Fruit fly (Drosophila melanogaster) whole organism, embryonic: ENCODE data around the gene CheB38c.
A peak's percentile ranks its signal among the peaks of the same experiment; 100 is the strongest.

Experiments used
- Blimp-1 ChIP-seq: fragments of 200-800 bp; sonication (Bioruptor generic); optimal IDR thresholded peaks from 3 replicates; lab custom pipeline; 2018; ENCODE audit warnings: missing biosample characterization, missing genetic modification characterization, mild to moderate bottlenecking, moderate library complexity, missing genetic modification reagents
- CG10147 ChIP-seq: fragments of 200-800 bp; sonication (Bioruptor generic); optimal IDR thresholded peaks from 2 replicates; lab custom pipeline; 2019; ENCODE audit warnings: missing biosample characterization, mild to moderate bottlenecking, missing genetic modification characterization, moderate library complexity
- CG10321 ChIP-seq: fragments of 200-800 bp; sonication (Bioruptor generic); IDR thresholded peaks from 2 replicates; pipeline ENCODE4 v1.3.6; 2022; ENCODE audit warnings: missing biosample characterization, missing genetic modification characterization
- CG12942 ChIP-seq: fragments of 200-800 bp; sonication (Bioruptor generic); optimal IDR thresholded peaks from 3 replicates; lab custom pipeline; 2016; ENCODE audit warnings: missing biosample characterization, missing genetic modification characterization
- CG1529 ChIP-seq: fragments of 200-800 bp; sonication (Bioruptor generic); optimal IDR thresholded peaks from 3 replicates; lab custom pipeline; 2018; ENCODE audit warnings: missing biosample characterization, missing genetic modification characterization
- CG1603 ChIP-seq: fragments of 200-800 bp; sonication (Bioruptor generic); optimal IDR thresholded peaks from 2 replicates; lab custom pipeline; 2019; ENCODE audit warnings: missing biosample characterization, mild to moderate bottlenecking, missing genetic modification characterization, moderate library complexity
- CG17912 ChIP-seq: fragments of 200-800 bp; sonication (Bioruptor generic); optimal IDR thresholded peaks from 2 replicates; lab custom pipeline; 2018; ENCODE audit warnings: missing biosample characterization, mild to moderate bottlenecking, missing genetic modification characterization
- CG1832 ChIP-seq: fragments of 200-800 bp; sonication (Bioruptor generic); optimal IDR thresholded peaks from 2 replicates; lab custom pipeline; 2017; ENCODE audit warnings: missing biosample characterization, mild to moderate bottlenecking, missing genetic modification characterization, inconsistent platforms
- CG2129 ChIP-seq: fragments of 200-800 bp; sonication (Bioruptor generic); IDR thresholded peaks from 2 replicates; pipeline ENCODE4 v1.3.6; 2022; ENCODE audit warnings: missing biosample characterization, missing genetic modification characterization; ENCODE audit not compliant: partially characterized antibody
- CG2202 ChIP-seq: fragments of 200-800 bp; sonication (Bioruptor generic); optimal IDR thresholded peaks from 2 replicates; lab custom pipeline; 2018; ENCODE audit warnings: missing biosample characterization, mild to moderate bottlenecking, missing genetic modification characterization
- CG3407 ChIP-seq: fragments of 200-800 bp; sonication (Bioruptor generic); optimal IDR thresholded peaks from 2 replicates; lab custom pipeline; 2018; ENCODE audit warnings: missing biosample characterization, mild to moderate bottlenecking, missing genetic modification characterization
- CG5953 ChIP-seq: fragments of 200-800 bp; sonication (Bioruptor generic); IDR thresholded peaks from 2 replicates; pipeline ENCODE4 v1.3.6; 2022; ENCODE audit warnings: missing biosample characterization, missing genetic modification characterization
- CG7963 ChIP-seq: fragments of 200-800 bp; sonication (Bioruptor generic); IDR thresholded peaks from 3 replicates; pipeline ENCODE4 v1.3.6; 2022; ENCODE audit warnings: missing biosample characterization, missing genetic modification characterization; ENCODE audit not compliant: partially characterized antibody
- CG8281 ChIP-seq: fragments of 200-800 bp; sonication (Bioruptor generic); optimal IDR thresholded peaks from 2 replicates; lab custom pipeline; 2018; ENCODE audit warnings: missing biosample characterization, mild to moderate bottlenecking, missing genetic modification characterization, moderate library complexity
- CG8359 ChIP-seq: fragments of 200-800 bp; sonication (Bioruptor generic); optimal IDR thresholded peaks from 2 replicates; lab custom pipeline; 2017; ENCODE audit warnings: missing biosample characterization, mild to moderate bottlenecking, missing genetic modification characterization, borderline replicate concordance
- CG9797 ChIP-seq: fragments of 200-800 bp; sonication (Bioruptor generic); optimal IDR thresholded peaks from 3 replicates; lab custom pipeline; 2018; ENCODE audit warnings: missing biosample characterization, mild to moderate bottlenecking, missing genetic modification characterization
- Max ChIP-seq: fragments of 200-800 bp; sonication (Bioruptor generic); optimal IDR thresholded peaks from 2 replicates; lab custom pipeline; 2016; ENCODE audit warnings: missing biosample characterization, mild to moderate bottlenecking, missing genetic modification characterization
- NC2β ChIP-seq: fragments of 200-800 bp; sonication (Bioruptor generic); optimal IDR thresholded peaks from 2 replicates; lab custom pipeline; 2016; ENCODE audit warnings: missing biosample characterization, missing genetic modification characterization
- Oli ChIP-seq: fragments of 200-800 bp; sonication (Bioruptor generic); optimal IDR thresholded peaks from 2 replicates; lab custom pipeline; 2018; ENCODE audit warnings: missing biosample characterization, mild to moderate bottlenecking, missing genetic modification characterization, moderate library complexity
- Six4 ChIP-seq: fragments of 200-800 bp; sonication (Bioruptor generic); optimal IDR thresholded peaks from 2 replicates; lab custom pipeline; 2016; ENCODE audit warnings: missing biosample characterization, missing genetic modification characterization
- bab2 ChIP-seq: fragments of 200-800 bp; sonication (Bioruptor generic); optimal IDR thresholded peaks from 2 replicates; lab custom pipeline; 2016; ENCODE audit warnings: missing biosample characterization, missing genetic modification characterization
- cato ChIP-seq: fragments of 200-800 bp; sonication (Bioruptor generic); optimal IDR thresholded peaks from 2 replicates; lab custom pipeline; 2016; ENCODE audit warnings: missing biosample characterization, missing genetic modification characterization, borderline replicate concordance
- chinmo ChIP-seq: fragments of 200-800 bp; sonication (Bioruptor generic); IDR thresholded peaks from 4 replicates; pipeline ENCODE4 v1.3.6; 2022; ENCODE audit warnings: missing biosample characterization, missing genetic modification characterization; ENCODE audit not compliant: partially characterized antibody
- en ChIP-seq: fragments of 200-800 bp; sonication (Bioruptor generic); optimal IDR thresholded peaks from 2 replicates; lab custom pipeline; 2016; ENCODE audit warnings: missing biosample characterization, missing genetic modification characterization
- gcm2 ChIP-seq: fragments of 200-800 bp; sonication (Bioruptor generic); optimal IDR thresholded peaks from 2 replicates; lab custom pipeline; 2016; ENCODE audit warnings: missing biosample characterization, missing genetic modification characterization
- gt ChIP-seq: fragments of 200-800 bp; sonication (Bioruptor generic); IDR thresholded peaks from 2 replicates; pipeline ENCODE4 v1.3.6; 2022; ENCODE audit warnings: missing biosample characterization, missing genetic modification characterization
- kay ChIP-seq: fragments of 200-800 bp; sonication (Bioruptor generic); optimal IDR thresholded peaks from 2 replicates; lab custom pipeline; 2016; ENCODE audit warnings: missing biosample characterization, missing genetic modification characterization
- lmd ChIP-seq: fragments of 200-800 bp; sonication (Bioruptor generic); IDR thresholded peaks from 2 replicates; pipeline ENCODE4 v1.3.6; 2022; ENCODE audit warnings: missing biosample characterization, missing genetic modification characterization
- maf-S ChIP-seq: fragments of 200-800 bp; sonication (Bioruptor generic); optimal IDR thresholded peaks from 2 replicates; lab custom pipeline; 2016; ENCODE audit warnings: missing biosample characterization, missing genetic modification characterization
- mam ChIP-seq: fragments of 200-800 bp; sonication (Bioruptor generic); optimal IDR thresholded peaks from 3 replicates; lab custom pipeline; 2016; ENCODE audit warnings: missing biosample characterization, missing genetic modification characterization
- nom ChIP-seq: fragments of 200-800 bp; sonication (Bioruptor generic); optimal IDR thresholded peaks from 2 replicates; lab custom pipeline; 2017; ENCODE audit warnings: missing biosample characterization, missing genetic modification characterization, mild to moderate bottlenecking, moderate library complexity, missing genetic modification reagents
- pan ChIP-seq, 4 experiments: fragments of >200 bp in 3 of 4; fragments of 200-800 bp in 1 of 4; sonication (Bioruptor generic) in 1 of 4; optimal IDR thresholded peaks in 3 of 4; IDR thresholded peaks in 1 of 4; 2 replicates each; pipeline versions ENCODE4 v1.3.6 to Lab custom; 2017 to 2022; ENCODE audit warnings: missing biosample characterization in 2 of 4, missing genetic modification characterization in 2 of 4, mixed read lengths in 1 of 4
- prd ChIP-seq, 3 experiments: fragments of >200 bp in 2 of 3; fragments of 200-800 bp in 1 of 3; sonication (Bioruptor generic) in 1 of 3; optimal IDR thresholded peaks in 2 of 3; IDR thresholded peaks in 1 of 3; 2 replicates in 2 of 3; 3 replicates in 1 of 3; pipeline versions ENCODE4 v1.3.6 to Lab custom; 2017 to 2022; ENCODE audit warnings: missing biosample characterization in 1 of 3, missing genetic modification characterization in 1 of 3
- rib ChIP-seq: fragments of 200-800 bp; sonication (Bioruptor generic); IDR thresholded peaks from 2 replicates; pipeline ENCODE4 v1.3.6; 2022; ENCODE audit warnings: missing biosample characterization, missing genetic modification characterization
- salm ChIP-seq: fragments of 200-800 bp; sonication (Bioruptor generic); optimal IDR thresholded peaks from 2 replicates; lab custom pipeline; 2018; ENCODE audit warnings: missing biosample characterization, mild to moderate bottlenecking, missing genetic modification characterization
- sd ChIP-seq: fragments of 200-800 bp; sonication (Bioruptor generic); optimal IDR thresholded peaks from 3 replicates; lab custom pipeline; 2018; ENCODE audit warnings: missing biosample characterization, mild to moderate bottlenecking, missing genetic modification characterization, moderate library complexity
- sens ChIP-seq: fragments of 200-800 bp; sonication (Bioruptor generic); peaks from one replicate; lab custom pipeline; 2016; ENCODE audit warnings: missing biosample characterization, missing genetic modification characterization
- sna ChIP-seq: fragments of 200-800 bp; sonication (Bioruptor generic); IDR thresholded peaks from 2 replicates; pipeline ENCODE4 v1.3.6; 2022; ENCODE audit warnings: missing biosample characterization, missing genetic modification characterization; ENCODE audit not compliant: partially characterized antibody
- so ChIP-seq: fragments of 200-800 bp; sonication (Bioruptor generic); IDR thresholded peaks from 3 replicates; pipeline ENCODE4 v1.3.6; 2022; ENCODE audit warnings: missing biosample characterization, missing genetic modification characterization
- sr ChIP-seq: fragments of 200-800 bp; sonication (Bioruptor generic); IDR thresholded peaks from 3 replicates; pipeline ENCODE4 v1.3.6; 2022; ENCODE audit warnings: missing biosample characterization, missing genetic modification characterization
- tx ChIP-seq: fragments of 200-800 bp; sonication (Bioruptor generic); optimal IDR thresholded peaks from 2 replicates; lab custom pipeline; 2016; ENCODE audit warnings: missing biosample characterization, missing genetic modification characterization

The CheB38c gene

DNA sequence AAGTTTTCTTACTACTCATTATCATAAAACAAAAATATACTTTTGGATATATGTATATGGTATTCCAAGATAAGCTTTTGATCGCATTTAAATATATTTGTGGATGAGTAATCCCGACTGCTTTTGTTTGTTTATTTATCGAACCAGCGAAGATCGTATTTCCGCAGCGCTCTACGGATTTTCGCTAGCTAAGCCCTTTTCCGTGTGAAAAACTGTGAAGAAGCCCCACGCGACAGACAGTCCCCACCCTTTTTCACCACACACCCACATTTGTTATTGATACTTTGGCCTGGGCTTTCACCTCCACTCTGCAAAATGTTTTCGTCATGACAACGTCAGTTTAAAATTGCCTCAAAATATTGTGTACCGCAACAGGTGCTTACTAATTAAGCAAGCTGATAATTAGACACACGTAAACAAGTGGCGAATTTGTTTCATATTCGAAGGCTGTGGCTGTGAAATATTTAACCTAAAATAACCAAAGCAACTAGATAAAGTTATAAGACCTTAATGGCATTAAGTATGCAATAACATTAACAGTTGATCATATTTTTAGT, 27.6 kb downstream of the CheB38c start (continued):
- TF ChIP-seq tx = no peak

DNA sequence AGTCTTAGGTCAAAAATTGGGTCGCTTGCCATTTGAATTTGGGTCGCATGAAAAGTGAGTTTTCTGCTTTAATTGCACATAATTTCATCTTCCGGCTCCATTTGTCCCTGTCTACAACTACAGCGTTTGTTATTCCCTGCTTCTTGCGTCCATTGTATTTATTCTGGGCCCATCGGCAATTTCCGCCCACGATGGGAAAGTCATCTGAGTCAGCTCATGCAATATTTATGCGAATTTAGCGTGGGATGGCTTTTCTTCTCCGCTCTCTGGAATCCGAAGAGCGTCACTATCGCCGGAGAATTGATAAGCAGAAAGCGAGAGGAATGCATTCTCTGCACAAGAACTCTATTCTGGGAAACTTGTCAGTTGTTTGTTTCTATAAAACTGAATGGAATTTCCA, 28.1 kb downstream of the CheB38c start:
- TF ChIP-seq sr (GFP tag; lab: Robert Waterston, UW) (peak; percentile 61; the same call in 1 of the 3 replicates), lmd (GFP tag; lab: Robert Waterston, UW) (no peak), CG10147 (GFP tag; lab: Kevin White, UChicago) (no peak), sna (GFP tag; lab: Robert Waterston, UW) (no peak), Blimp-1 (GFP tag; lab: Kevin White, UChicago) (no peak)
- TF ChIP-seq, all 482 proteins: peak for 1

DNA sequence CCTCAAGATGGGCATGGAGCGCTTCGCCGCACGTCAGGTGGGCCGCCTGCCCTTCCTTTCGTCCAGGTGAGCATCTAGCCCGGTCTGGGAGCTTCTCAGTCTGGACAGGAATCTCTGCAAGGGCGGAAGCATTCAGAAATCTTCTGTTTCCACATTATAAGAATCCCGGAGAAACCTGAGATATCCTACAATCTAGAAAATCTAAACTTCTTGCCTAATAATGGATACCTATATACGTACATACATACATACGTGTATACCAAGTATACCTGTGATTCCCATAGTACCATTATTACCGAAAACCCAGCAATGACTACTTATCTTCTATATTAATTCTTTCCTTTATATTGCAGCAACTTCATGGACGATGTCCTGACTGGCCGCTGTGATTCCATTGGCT, 32.6 kb downstream of the CheB38c start:
- TF ChIP-seq sens (GFP tag; lab: Kevin White, UChicago) (peak; percentile 28), Oli (tag; lab: Kevin White, UChicago) (no peak)

DNA sequence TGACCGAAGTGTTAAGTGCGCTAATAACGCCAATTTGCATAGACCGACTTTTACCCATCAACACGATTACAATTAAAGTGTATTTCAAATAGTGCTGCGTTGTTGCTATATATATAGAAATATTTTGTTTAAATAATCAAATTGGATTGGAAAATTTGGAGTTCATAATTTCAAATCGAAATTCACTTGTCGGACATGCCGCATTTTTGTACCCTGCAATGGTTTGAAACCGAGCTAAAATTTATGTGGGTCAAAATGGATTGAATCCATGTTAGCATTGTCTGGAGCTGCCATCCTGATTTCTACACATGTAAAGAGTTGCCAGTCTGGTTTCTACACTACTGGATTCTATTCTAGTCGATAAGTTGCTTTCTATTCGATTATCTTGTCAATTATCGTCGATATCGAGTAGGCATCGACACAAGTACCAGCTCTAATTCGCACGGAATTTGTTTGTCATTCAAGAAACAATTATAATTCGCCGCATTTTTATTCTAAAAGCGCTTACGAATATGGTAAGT, 33.3 kb downstream of the CheB38c start, which contains the start of gene Pomp:
Gene Pomp, plus strand, starts transcription at position 386 of the 521 bp plus-strand sequence.
- TF ChIP-seq cato (GFP tag; lab: Kevin White, UChicago) = peak; percentile 8
- peak; percentile 89 for TF ChIP-seq so (GFP tag; lab: Robert Waterston, UW)
- peak; percentile 76 for TF ChIP-seq mam
- TF ChIP-seq CG5953 (GFP tag; lab: Robert Waterston, UW) = peak; percentile 74
- peak; percentile 22 for TF ChIP-seq CG9797
- peak; percentile 63 for TF ChIP-seq gcm2 (GFP tag; lab: Kevin White, UChicago)
- TF ChIP-seq Max = peak; percentile 83
- TF ChIP-seq CG3407 (GFP tag; lab: Kevin White, UChicago) = peak; percentile 66
- peak in 1 of 2 experiments; percentile 5 for TF ChIP-seq pan (optimal IDR thresholded peaks at IDR 0.05; lab: Kevin White, UChicago)
- TF ChIP-seq pan (GFP tag; optimal IDR thresholded peaks at IDR 0.05 in 1 of 2, IDR thresholded peaks at IDR 0.05 in 1 of 2) = peak in 1 of 2 experiments; percentile 91
- TF ChIP-seq CG7963 (GFP tag; lab: Robert Waterston, UW) = peak; percentile 27; the same call in 1 of the 3 replicates
- peak; percentile 49 for TF ChIP-seq CG8359 (GFP tag; lab: Kevin White, UChicago)
- TF ChIP-seq Six4 (GFP tag; lab: Kevin White, UChicago) = peak; percentile 80
- TF ChIP-seq CG2129 (GFP tag; lab: Robert Waterston, UW) = peak; percentile 15; the same call in 1 of the 2 replicates
- TF ChIP-seq CG8281 (tag; lab: Kevin White, UChicago) = peak; percentile 44
- TF ChIP-seq CG1603 (tag; lab: Kevin White, UChicago) = peak; percentile 87
- TF ChIP-seq chinmo (GFP tag; lab: Robert Waterston, UW) = 0 out of 4 replicates have a peak, but pooled peaks have one; percentile 53
- peak; percentile 64 for TF ChIP-seq gt (GFP tag; lab: Robert Waterston, UW)
- TF ChIP-seq nom (GFP tag; lab: Kevin White, UChicago) = no peak
- TF ChIP-seq CG10321 (GFP tag; lab: Robert Waterston, UW) = peak; percentile 60
- TF ChIP-seq bab2 = peak; percentile 64
- peak; percentile 86 for TF ChIP-seq rib (GFP tag; lab: Robert Waterston, UW)
- no peak for TF ChIP-seq prd (optimal IDR thresholded peaks at IDR 0.05; lab: Kevin White, UChicago)
- TF ChIP-seq prd (GFP tag; IDR thresholded peaks at IDR 0.05; lab: Robert Waterston, UW) = peak; percentile 92
- TF ChIP-seq en (GFP tag; lab: Kevin White, UChicago) = peak; percentile 9
- TF ChIP-seq maf-S = peak; percentile 62
- peak; percentile 47; the same call in 1 of the 2 replicates for TF ChIP-seq sna (GFP tag; lab: Robert Waterston, UW)
- peak; percentile 73 for TF ChIP-seq CG12942 (GFP tag; lab: Kevin White, UChicago)
- TF ChIP-seq NC2β (GFP tag; lab: Kevin White, UChicago) = peak; percentile 37
- TF ChIP-seq kay (GFP tag; lab: Kevin White, UChicago) = peak; percentile 70
- TF ChIP-seq CG1529 (GFP tag; lab: Kevin White, UChicago) = peak; percentile 66
- TF ChIP-seq salm (tag; lab: Kevin White, UChicago) = peak; percentile 73
- no peak for TF ChIP-seq CG17912 (GFP tag; lab: Kevin White, UChicago)
- no peak for TF ChIP-seq CG1832 (GFP tag; lab: Kevin White, UChicago)
- TF ChIP-seq sd (tag; lab: Kevin White, UChicago) = peak; percentile 90
- TF ChIP-seq Blimp-1 (GFP tag; lab: Kevin White, UChicago) = peak; percentile 84
- peak; percentile 61 for TF ChIP-seq CG2202 (tag; lab: Kevin White, UChicago)
